Fruit fly (Drosophila melanogaster) whole organism, embryonic: ENCODE data around the gene CG6015.

Experiments used
- ATbp ChIP-seq: fragments of 200-800 bp; sonication (Bioruptor generic); optimal IDR thresholded peaks from 2 replicates; lab custom pipeline; 2017; ENCODE audit warnings: missing biosample characterization, mild to moderate bottlenecking, missing genetic modification characterization, missing genetic modification reagents
- Atf3 ChIP-seq: fragments of 200-800 bp; sonication (Bioruptor generic); optimal IDR thresholded peaks from 3 replicates; lab custom pipeline; 2016; ENCODE audit warnings: missing biosample characterization, missing genetic modification characterization
- Awh ChIP-seq: fragments of 200-800 bp; sonication (Bioruptor generic); IDR thresholded peaks from 2 replicates; pipeline ENCODE4, ENCODE4 v1.3.6; 2022; ENCODE audit warnings: missing biosample characterization, missing genetic modification characterization
- B-H1 ChIP-seq: fragments of 200-800 bp; sonication (Bioruptor generic); IDR thresholded peaks from 3 replicates; pipeline ENCODE4 v1.3.6; 2022; ENCODE audit warnings: missing biosample characterization, missing genetic modification characterization
- CG10565 ChIP-seq: fragments of 200-800 bp; sonication (Bioruptor generic); optimal IDR thresholded peaks from 3 replicates; lab custom pipeline; 2016; ENCODE audit warnings: missing biosample characterization, mild to moderate bottlenecking, missing genetic modification characterization
- CG10979 ChIP-seq: fragments of 200-800 bp; sonication (Bioruptor generic); optimal IDR thresholded peaks from 2 replicates; lab custom pipeline; 2018; ENCODE audit warnings: missing biosample characterization, mild to moderate bottlenecking, missing genetic modification characterization, moderate library complexity
- CG11093 ChIP-seq: fragments of 200-800 bp; sonication (Bioruptor generic); IDR thresholded peaks from 3 replicates; pipeline ENCODE4 v1.3.6; 2022; ENCODE audit warnings: missing biosample characterization, missing genetic modification characterization
- CG11398 ChIP-seq: fragments of 200-800 bp; sonication (Bioruptor generic); optimal IDR thresholded peaks from 2 replicates; lab custom pipeline; 2016; ENCODE audit warnings: missing biosample characterization, missing genetic modification characterization
- CG12104 ChIP-seq: fragments of 200-800 bp; sonication (Bioruptor generic); optimal IDR thresholded peaks from 3 replicates; lab custom pipeline; 2016; ENCODE audit warnings: missing biosample characterization, missing genetic modification characterization
- CG12219 ChIP-seq: fragments of 200-800 bp; sonication (Bioruptor generic); optimal IDR thresholded peaks from 3 replicates; lab custom pipeline; 2018; ENCODE audit warnings: missing biosample characterization, mild to moderate bottlenecking, missing genetic modification characterization
- CG13624 ChIP-seq: fragments of 200-800 bp; sonication (Bioruptor generic); optimal IDR thresholded peaks from 2 replicates; lab custom pipeline; 2016; ENCODE audit warnings: missing biosample characterization, missing genetic modification characterization
- CG15011 ChIP-seq: fragments of 200-800 bp; sonication (Bioruptor generic); optimal IDR thresholded peaks from 3 replicates; lab custom pipeline; 2018; ENCODE audit warnings: missing biosample characterization, mild to moderate bottlenecking, missing genetic modification characterization
- CG15696 ChIP-seq: fragments of 200-800 bp; sonication (Bioruptor generic); optimal IDR thresholded peaks from 2 replicates; lab custom pipeline; 2019; ENCODE audit warnings: missing biosample characterization, mild to moderate bottlenecking, missing genetic modification characterization, moderate library complexity
- CG16813 ChIP-seq: fragments of 200-800 bp; sonication (Bioruptor generic); IDR thresholded peaks from 3 replicates; pipeline ENCODE4 v1.3.6; 2022; ENCODE audit warnings: missing biosample characterization, missing genetic modification characterization; ENCODE audit not compliant: partially characterized antibody
- CG17385 ChIP-seq: fragments of 200-800 bp; sonication (Bioruptor generic); optimal IDR thresholded peaks from 3 replicates; lab custom pipeline; 2018; ENCODE audit warnings: missing biosample characterization, mild to moderate bottlenecking, missing genetic modification characterization
- CG1832 ChIP-seq: fragments of 200-800 bp; sonication (Bioruptor generic); optimal IDR thresholded peaks from 2 replicates; lab custom pipeline; 2017; ENCODE audit warnings: missing biosample characterization, mild to moderate bottlenecking, missing genetic modification characterization, inconsistent platforms
- CG30020 ChIP-seq: fragments of 200-800 bp; optimal IDR thresholded peaks from 2 replicates; lab custom pipeline; 2019; ENCODE audit warnings: missing biosample characterization, mild to moderate bottlenecking, missing genetic modification characterization, moderate library complexity
- CG30431 ChIP-seq: fragments of 200-800 bp; sonication (Bioruptor generic); optimal IDR thresholded peaks from 2 replicates; lab custom pipeline; 2017; ENCODE audit warnings: missing biosample characterization, missing genetic modification characterization
- CG6689 ChIP-seq: fragments of 200-800 bp; sonication (Bioruptor generic); IDR thresholded peaks from 2 replicates; pipeline ENCODE4 v1.3.6; 2022; ENCODE audit warnings: missing biosample characterization, missing genetic modification characterization
- CTCF ChIP-seq: fragments of 200-800 bp; sonication (Bioruptor generic); optimal IDR thresholded peaks from 2 replicates; lab custom pipeline; 2017; ENCODE audit warnings: missing biosample characterization, mild to moderate bottlenecking, missing genetic modification characterization, moderate library complexity
- D19B ChIP-seq: fragments of 200-800 bp; sonication (Bioruptor generic); optimal IDR thresholded peaks from 2 replicates; lab custom pipeline; 2017; ENCODE audit warnings: missing biosample characterization, mild to moderate bottlenecking, missing genetic modification characterization
- Dek ChIP-seq: fragments of 200-800 bp; sonication (Bioruptor generic); optimal IDR thresholded peaks from 3 replicates; lab custom pipeline; 2019; ENCODE audit warnings: missing biosample characterization, mild to moderate bottlenecking, missing genetic modification characterization, moderate library complexity
- Gsc ChIP-seq: fragments of 200-800 bp; sonication (Bioruptor generic); IDR thresholded peaks from 2 replicates; pipeline ENCODE4 v1.3.6; 2022; ENCODE audit warnings: missing biosample characterization, missing genetic modification characterization
- Gug ChIP-seq: fragments of 200-800 bp; sonication (Bioruptor generic); IDR thresholded peaks from 4 replicates; pipeline ENCODE4 v1.3.6; 2022; ENCODE audit warnings: missing biosample characterization, missing genetic modification characterization
- HLH4C ChIP-seq: fragments of 200-800 bp; sonication (Bioruptor generic); IDR thresholded peaks from 3 replicates; pipeline ENCODE4 v1.3.6; 2022; ENCODE audit warnings: missing biosample characterization, missing genetic modification characterization; ENCODE audit not compliant: partially characterized antibody
- Hr51 ChIP-seq, 2 experiments: fragments of 200-800 bp; sonication (Bioruptor generic); optimal IDR thresholded peaks; 2 replicates in 1 of 2; 3 replicates in 1 of 2; lab custom pipeline; 2016 to 2018; ENCODE audit warnings: missing biosample characterization in 2 of 2, missing genetic modification characterization in 2 of 2, mild to moderate bottlenecking in 1 of 2, moderate library complexity in 1 of 2
- Hsf ChIP-seq: fragments of 200-800 bp; sonication (Bioruptor generic); optimal IDR thresholded peaks from 3 replicates; lab custom pipeline; 2016; ENCODE audit warnings: missing biosample characterization, missing genetic modification characterization
- Lhr ChIP-seq: fragments of 200-800 bp; sonication (Bioruptor generic); optimal IDR thresholded peaks from 3 replicates; lab custom pipeline; 2017; ENCODE audit warnings: mild to moderate bottlenecking, missing biosample characterization, missing genetic modification reagents, missing genetic modification characterization
- NC2α ChIP-seq: fragments of 200-800 bp; sonication (Bioruptor generic); optimal IDR thresholded peaks from 2 replicates; lab custom pipeline; 2016; ENCODE audit warnings: missing biosample characterization, missing genetic modification characterization
- Nf-YB ChIP-seq: fragments of 200-800 bp; sonication (Bioruptor generic); optimal IDR thresholded peaks from 3 replicates; lab custom pipeline; 2019; ENCODE audit warnings: missing biosample characterization, mild to moderate bottlenecking, missing genetic modification characterization, moderate library complexity
- Oli ChIP-seq: fragments of 200-800 bp; sonication (Bioruptor generic); optimal IDR thresholded peaks from 2 replicates; lab custom pipeline; 2018; ENCODE audit warnings: missing biosample characterization, mild to moderate bottlenecking, missing genetic modification characterization, moderate library complexity
- PHDP ChIP-seq: fragments of 200-800 bp; sonication (Bioruptor generic); optimal IDR thresholded peaks from 3 replicates; lab custom pipeline; 2018; ENCODE audit warnings: missing biosample characterization, mild to moderate bottlenecking, missing genetic modification characterization, moderate library complexity
- Sox102F ChIP-seq: fragments of 200-800 bp; sonication (Bioruptor generic); optimal IDR thresholded peaks from 2 replicates; lab custom pipeline; 2018; ENCODE audit warnings: missing biosample characterization, mild to moderate bottlenecking, missing genetic modification characterization, moderate library complexity
- YL-1 ChIP-seq: fragments of 200-800 bp; sonication (Bioruptor generic); optimal IDR thresholded peaks from 3 replicates; lab custom pipeline; 2017; ENCODE audit warnings: missing biosample characterization, mild to moderate bottlenecking, missing genetic modification characterization
- ac ChIP-seq: fragments of 200-800 bp; sonication (Bioruptor generic); optimal IDR thresholded peaks from 3 replicates; lab custom pipeline; 2017; ENCODE audit warnings: missing biosample characterization, mild to moderate bottlenecking, missing genetic modification characterization
- al ChIP-seq: fragments of 200-800 bp; sonication (Bioruptor generic); IDR thresholded peaks from 2 replicates; pipeline ENCODE4 v1.3.6; 2022; ENCODE audit warnings: missing biosample characterization, missing genetic modification characterization
- ara ChIP-seq: fragments of 200-800 bp; sonication (Bioruptor generic); IDR thresholded peaks from 2 replicates; pipeline ENCODE4 v1.3.6; 2022; ENCODE audit warnings: missing biosample characterization, missing genetic modification characterization
- da ChIP-seq: fragments of 200-800 bp; sonication (Bioruptor generic); optimal IDR thresholded peaks from 2 replicates; lab custom pipeline; 2016; ENCODE audit warnings: missing biosample characterization, missing genetic modification characterization
- danr ChIP-seq: fragments of 200-800 bp; sonication (Bioruptor generic); IDR thresholded peaks from 2 replicates; pipeline ENCODE4 v1.3.6; 2022; ENCODE audit warnings: missing biosample characterization, missing genetic modification characterization
- ems ChIP-seq: fragments of 200-800 bp; sonication (Bioruptor generic); optimal IDR thresholded peaks from 3 replicates; lab custom pipeline; 2016; ENCODE audit warnings: missing biosample characterization, missing genetic modification characterization
- esg ChIP-seq: fragments of 200-800 bp; sonication (Bioruptor generic); conservative IDR thresholded peaks from 2 replicates; pipeline ENCODE4 v1.3.6; 2022; ENCODE audit warnings: missing biosample characterization, missing genetic modification characterization
- fd64A ChIP-seq: fragments of 200-800 bp; sonication (Bioruptor generic); optimal IDR thresholded peaks from 3 replicates; lab custom pipeline; 2018; ENCODE audit warnings: missing biosample characterization, mild to moderate bottlenecking, missing genetic modification characterization
- insv ChIP-seq, 2 experiments: fragments of 200-800 bp; sonication (Bioruptor generic); optimal IDR thresholded peaks; 3 replicates each; lab custom pipeline; 2016 to 2018; ENCODE audit warnings: missing biosample characterization in 2 of 2, missing genetic modification characterization in 2 of 2
- nau ChIP-seq: fragments of 200-800 bp; sonication (Bioruptor generic); optimal IDR thresholded peaks from 3 replicates; lab custom pipeline; 2017; ENCODE audit warnings: missing biosample characterization, mild to moderate bottlenecking, missing genetic modification characterization, missing genetic modification reagents
- nom ChIP-seq: fragments of 200-800 bp; sonication (Bioruptor generic); optimal IDR thresholded peaks from 2 replicates; lab custom pipeline; 2017; ENCODE audit warnings: missing biosample characterization, missing genetic modification characterization, mild to moderate bottlenecking, moderate library complexity, missing genetic modification reagents
- prd ChIP-seq, 3 experiments: fragments of >200 bp in 2 of 3; fragments of 200-800 bp in 1 of 3; sonication (Bioruptor generic) in 1 of 3; optimal IDR thresholded peaks in 2 of 3; IDR thresholded peaks in 1 of 3; 2 replicates in 2 of 3; 3 replicates in 1 of 3; pipeline versions ENCODE4 v1.3.6 to Lab custom; 2017 to 2022; ENCODE audit warnings: missing biosample characterization in 1 of 3, missing genetic modification characterization in 1 of 3
- repo ChIP-seq: fragments of 200-800 bp; sonication (Bioruptor generic); optimal IDR thresholded peaks from 2 replicates; lab custom pipeline; 2016; ENCODE audit warnings: missing biosample characterization, missing genetic modification characterization
- sens-2 ChIP-seq: fragments of 200-800 bp; sonication (Bioruptor generic); IDR thresholded peaks from 2 replicates; pipeline ENCODE4 v1.3.6; 2022; ENCODE audit warnings: missing biosample characterization, missing genetic modification characterization
- seq ChIP-seq: fragments of 200-800 bp; sonication (Bioruptor generic); IDR thresholded peaks from 2 replicates; pipeline ENCODE4 v1.3.6; 2022; ENCODE audit warnings: missing biosample characterization, missing genetic modification characterization
- sna ChIP-seq: fragments of 200-800 bp; sonication (Bioruptor generic); IDR thresholded peaks from 2 replicates; pipeline ENCODE4 v1.3.6; 2022; ENCODE audit warnings: missing biosample characterization, missing genetic modification characterization; ENCODE audit not compliant: partially characterized antibody

CG6015 gene

dm6 chr3R:22018777-22019420 is 15.2 kb downstream of the CG6015 start, which contains the start of gene Idh3b (continued):
- TF ChIP-seq D19B (GFP tag; lab: Kevin White, UChicago) (peak; percentile 29), seq (no peak), CG11093 (GFP tag; lab: Robert Waterston, UW) (peak; percentile 38; the same call in 1 of the 3 replicates), Hsf (GFP tag; lab: Kevin White, UChicago) (peak; percentile 71), PHDP (tag; lab: Kevin White, UChicago) (no peak), insv (GFP tag; optimal IDR thresholded peaks at IDR 0.05; lab: Kevin White, UChicago) (peak in 1 of 2 experiments; percentile 46), Nf-YB (GFP tag; lab: Kevin White, UChicago) (no peak), esg (GFP tag; lab: Robert Waterston, UW) (no peak), nau (GFP tag; lab: Kevin White, UChicago) (no peak), CTCF (GFP tag; lab: Kevin White, UChicago) (peak; percentile 40), CG15696 (tag; lab: Kevin White, UChicago) (no peak), CG30431 (no peak), nom (peak; percentile 58), CG1832 (GFP tag; lab: Kevin White, UChicago) (no peak), ems (peak; percentile 76), B-H1 (GFP tag; lab: Robert Waterston, UW) (no peak), CG10565 (GFP tag; lab: Kevin White, UChicago) (no peak), YL-1 (peak; percentile 94), CG10979 (tag; lab: Kevin White, UChicago) (no peak), ac (no peak), danr (GFP tag; lab: Robert Waterston, UW) (no peak), CG16813 (GFP tag; lab: Robert Waterston, UW) (peak; percentile 92), da (no peak), Hr51 (GFP tag; optimal IDR thresholded peaks at IDR 0.05; lab: Kevin White, UChicago) (peak in 1 of 2 experiments; percentile 64), Oli (tag; lab: Kevin White, UChicago) (no peak), Gsc (GFP tag; lab: Robert Waterston, UW) (no peak), sens-2 (GFP tag; lab: Robert Waterston, UW) (no peak), CG15011 (GFP tag; lab: Kevin White, UChicago) (no peak), al (GFP tag; lab: Robert Waterston, UW) (no peak), ara (peak; percentile 43; the same call in 1 of the 2 replicates), sna (peak; percentile 95), prd (optimal IDR thresholded peaks at IDR 0.05; lab: Kevin White, UChicago) (no peak), prd (GFP tag; IDR thresholded peaks at IDR 0.05; lab: Robert Waterston, UW) (no peak), NC2α (GFP tag; lab: Kevin White, UChicago) (peak; percentile 24), HLH4C (GFP tag; lab: Robert Waterston, UW) (peak; percentile 84), CG30020 (no peak), Atf3 (GFP tag; lab: Kevin White, UChicago) (no peak), Awh (GFP tag; lab: Robert Waterston, UW) (no peak), Lhr (GFP tag; lab: Kevin White, UChicago) (peak; percentile 38), CG17385 (GFP tag; lab: Kevin White, UChicago) (peak; percentile 35), CG6689 (GFP tag; lab: Robert Waterston, UW) (no peak), fd64A (GFP tag; lab: Kevin White, UChicago) (no peak), ATbp (GFP tag; lab: Kevin White, UChicago) (no peak), CG12219 (GFP tag; lab: Kevin White, UChicago) (peak; percentile 5), Dek (tag; lab: Kevin White, UChicago) (peak; percentile 44), Sox102F (no peak), CG12104 (GFP tag; lab: Kevin White, UChicago) (peak; percentile 8), CG11398 (peak; percentile 48), CG13624 (GFP tag; lab: Kevin White, UChicago) (peak; percentile 84), repo (no peak), Gug (GFP tag; lab: Robert Waterston, UW) (peak; percentile 80)
